Worm (Caenorhabditis elegans) whole organism, L1 larva: Measurements from ENCODE around the gene K09G1.1.

Experiments
- aly-2 ChIP-seq: fragments of 150-350 bp; optimal IDR thresholded peaks from 2 replicates; lab custom pipeline; 2014; ENCODE audit warnings: missing biosample characterization, missing genetic modification characterization
- ama-1 ChIP-seq: fragments of 150-350 bp; optimal IDR thresholded peaks from 2 replicates; lab custom pipeline; 2014

ce11 chrV:9609217-9609616, 25.9 kb downstream of the K09G1.1 start:
- TF ChIP-seq ama-1 (lab: Kevin White, UChicago) (no peak), aly-2 (tag; lab: Kevin White, UChicago) (no peak)
